Fruit fly (Drosophila melanogaster) whole organism, embryonic: ENCODE results near the gene PAN3.
A peak's percentile ranks its signal among the peaks of the same experiment; 100 is the strongest.

Experiments used
- Awh ChIP-seq: fragments of 200-800 bp; sonication (Bioruptor generic); IDR thresholded peaks from 2 replicates; pipeline ENCODE4, ENCODE4 v1.3.6; 2022; ENCODE audit warnings: missing biosample characterization, missing genetic modification characterization
- BtbVII ChIP-seq: fragments of 200-800 bp; sonication (Bioruptor generic); optimal IDR thresholded peaks from 3 replicates; lab custom pipeline; 2017; ENCODE audit warnings: missing biosample characterization, mild to moderate bottlenecking, missing genetic modification characterization
- CG11398 ChIP-seq: fragments of 200-800 bp; sonication (Bioruptor generic); optimal IDR thresholded peaks from 2 replicates; lab custom pipeline; 2016; ENCODE audit warnings: missing biosample characterization, missing genetic modification characterization
- CG11695 ChIP-seq: fragments of 200-800 bp; sonication (Bioruptor generic); IDR thresholded peaks from 3 replicates; pipeline ENCODE4 v1.3.6; 2022; ENCODE audit warnings: missing biosample characterization, missing genetic modification characterization
- CG11723 ChIP-seq: fragments of 200-800 bp; sonication (Bioruptor generic); optimal IDR thresholded peaks from 2 replicates; lab custom pipeline; 2017; ENCODE audit warnings: missing biosample characterization, mild to moderate bottlenecking, missing genetic modification characterization
- CG12071 ChIP-seq: fragments of 200-800 bp; sonication (Bioruptor generic); optimal IDR thresholded peaks from 3 replicates; lab custom pipeline; 2018; ENCODE audit warnings: missing biosample characterization, mild to moderate bottlenecking, missing genetic modification characterization
- CG12744 ChIP-seq: fragments of 200-800 bp; sonication (Bioruptor generic); optimal IDR thresholded peaks from 2 replicates; lab custom pipeline; 2016; ENCODE audit warnings: missing biosample characterization, missing genetic modification characterization
- CG15269 ChIP-seq: fragments of 200-800 bp; sonication (Bioruptor generic); optimal IDR thresholded peaks from 2 replicates; lab custom pipeline; 2018; ENCODE audit warnings: missing biosample characterization, mild to moderate bottlenecking, missing genetic modification characterization, moderate library complexity
- CG15479 ChIP-seq: fragments of 200-800 bp; sonication (Bioruptor generic); optimal IDR thresholded peaks from 3 replicates; lab custom pipeline; 2019; ENCODE audit warnings: missing biosample characterization, mild to moderate bottlenecking, missing genetic modification characterization, moderate library complexity
- CG17359 ChIP-seq: fragments of 200-800 bp; sonication (Bioruptor generic); optimal IDR thresholded peaks from 3 replicates; lab custom pipeline; 2018; ENCODE audit warnings: missing biosample characterization, mild to moderate bottlenecking, missing genetic modification characterization, moderate library complexity
- CG2712 ChIP-seq: fragments of 200-800 bp; optimal IDR thresholded peaks from 3 replicates; lab custom pipeline; 2019; ENCODE audit warnings: missing biosample characterization, mild to moderate bottlenecking, missing genetic modification characterization, moderate library complexity
- CG32532 ChIP-seq: fragments of 200-800 bp; sonication (Bioruptor generic); IDR thresholded peaks from 2 replicates; pipeline ENCODE4 v1.3.6; 2022; ENCODE audit warnings: missing biosample characterization, missing genetic modification characterization
- CG3407 ChIP-seq: fragments of 200-800 bp; sonication (Bioruptor generic); optimal IDR thresholded peaks from 2 replicates; lab custom pipeline; 2018; ENCODE audit warnings: missing biosample characterization, mild to moderate bottlenecking, missing genetic modification characterization
- CG34376 ChIP-seq: fragments of 200-800 bp; sonication (Bioruptor generic); optimal IDR thresholded peaks from 2 replicates; lab custom pipeline; 2018; ENCODE audit warnings: missing biosample characterization, mild to moderate bottlenecking, missing genetic modification characterization
- CG6765 ChIP-seq: fragments of 200-800 bp; sonication (Bioruptor generic); optimal IDR thresholded peaks from 3 replicates; lab custom pipeline; 2017; ENCODE audit warnings: missing biosample characterization, mild to moderate bottlenecking, missing genetic modification characterization
- CG6854 ChIP-seq: fragments of 200-800 bp; sonication (Bioruptor generic); optimal IDR thresholded peaks from 3 replicates; lab custom pipeline; 2017; ENCODE audit warnings: missing biosample characterization, mild to moderate bottlenecking, missing genetic modification characterization
- Dll ChIP-seq: fragments of 200-800 bp; sonication (Bioruptor generic); IDR thresholded peaks from 4 replicates; pipeline ENCODE4 v1.3.6; 2022; ENCODE audit warnings: missing biosample characterization, missing genetic modification characterization; ENCODE audit not compliant: partially characterized antibody
- Doc2 ChIP-seq: fragments of 200-800 bp; sonication (Bioruptor generic); IDR thresholded peaks from 2 replicates; pipeline ENCODE4 v1.3.6; 2022; ENCODE audit warnings: missing biosample characterization, missing genetic modification characterization
- Fer3 ChIP-seq: fragments of 200-800 bp; sonication (Bioruptor generic); optimal IDR thresholded peaks from 2 replicates; lab custom pipeline; 2018; ENCODE audit warnings: missing biosample characterization, mild to moderate bottlenecking, missing genetic modification characterization, moderate library complexity
- GATAe ChIP-seq: fragments of 200-800 bp; sonication (Bioruptor generic); conservative IDR thresholded peaks from 2 replicates; pipeline ENCODE4 v1.3.6; 2022; ENCODE audit warnings: missing biosample characterization, missing genetic modification characterization
- H15 ChIP-seq: fragments of 200-800 bp; sonication (Bioruptor generic); IDR thresholded peaks from 3 replicates; pipeline ENCODE4 v1.3.6; 2022; ENCODE audit warnings: missing biosample characterization, missing genetic modification characterization
- Hand ChIP-seq: fragments of 200-800 bp; sonication (Bioruptor generic); optimal IDR thresholded peaks from 2 replicates; lab custom pipeline; 2017; ENCODE audit warnings: mild to moderate bottlenecking, missing biosample characterization, missing genetic modification reagents, missing genetic modification characterization
- Jarid2 ChIP-seq: fragments of 200-800 bp; sonication (Bioruptor generic); optimal IDR thresholded peaks from 3 replicates; lab custom pipeline; 2017; ENCODE audit warnings: mild to moderate bottlenecking, missing biosample characterization, missing genetic modification reagents, missing genetic modification characterization
- MTF-1 ChIP-seq: fragments of 200-800 bp; sonication (Bioruptor generic); optimal IDR thresholded peaks from 2 replicates; lab custom pipeline; 2018; ENCODE audit warnings: missing biosample characterization, mild to moderate bottlenecking, missing genetic modification characterization, borderline replicate concordance
- NfI ChIP-seq: fragments of 200-800 bp; sonication (Bioruptor generic); optimal IDR thresholded peaks from 3 replicates; lab custom pipeline; 2018; ENCODE audit warnings: missing biosample characterization, mild to moderate bottlenecking, missing genetic modification characterization, moderate library complexity
- Ravus ChIP-seq: fragments of 200-800 bp; sonication (Bioruptor generic); IDR thresholded peaks from 2 replicates; pipeline ENCODE4 v1.3.6; 2022; ENCODE audit warnings: missing biosample characterization, missing genetic modification characterization
- Xrp1 ChIP-seq: fragments of 200-800 bp; sonication (Bioruptor generic); IDR thresholded peaks from 2 replicates; pipeline ENCODE4 v1.3.6; 2022; ENCODE audit warnings: missing biosample characterization, missing genetic modification characterization
- ato ChIP-seq: fragments of 200-800 bp; sonication (Bioruptor generic); IDR thresholded peaks from 2 replicates; pipeline ENCODE4 v1.3.6; 2022; ENCODE audit warnings: missing biosample characterization, missing genetic modification characterization; ENCODE audit not compliant: partially characterized antibody
- chn ChIP-seq: fragments of 200-800 bp; sonication (Bioruptor generic); optimal IDR thresholded peaks from 2 replicates; lab custom pipeline; 2016; ENCODE audit warnings: missing biosample characterization, missing genetic modification characterization
- dimm ChIP-seq: fragments of 200-800 bp; sonication (Bioruptor generic); IDR thresholded peaks from 2 replicates; pipeline ENCODE4 v1.3.6; 2022; ENCODE audit warnings: missing biosample characterization, missing genetic modification characterization
- dmrt99B ChIP-seq: fragments of 200-800 bp; sonication (Bioruptor generic); optimal IDR thresholded peaks from 2 replicates; lab custom pipeline; 2018; ENCODE audit warnings: missing biosample characterization, mild to moderate bottlenecking, missing genetic modification characterization, moderate library complexity
- eve ChIP-seq, 2 experiments: fragments of >200 bp; optimal IDR thresholded peaks; 2 replicates each; lab custom pipeline; 2017; ENCODE audit warnings: missing biosample characterization in 2 of 2, missing genetic modification characterization in 2 of 2
- eyg ChIP-seq: fragments of 200-800 bp; sonication (Bioruptor generic); optimal IDR thresholded peaks from 3 replicates; lab custom pipeline; 2016; ENCODE audit warnings: missing biosample characterization, missing genetic modification characterization
- fd96Cb ChIP-seq: fragments of 200-800 bp; sonication (Bioruptor generic); optimal IDR thresholded peaks from 2 replicates; lab custom pipeline; 2018; ENCODE audit warnings: missing biosample characterization, mild to moderate bottlenecking, missing genetic modification characterization, moderate library complexity
- gro ChIP-seq: fragments of 200-800 bp; sonication (Bioruptor generic); optimal IDR thresholded peaks from 2 replicates; lab custom pipeline; 2016; ENCODE audit warnings: missing biosample characterization, missing genetic modification characterization
- hkb ChIP-seq, 2 experiments: fragments of 200-800 bp in 1 of 2; fragments of >200 bp in 1 of 2; sonication (Bioruptor generic) in 1 of 2; IDR thresholded peaks in 1 of 2; optimal IDR thresholded peaks in 1 of 2; 2 replicates each; pipeline versions ENCODE4 v1.3.6 to Lab custom; 2017 to 2022; ENCODE audit warnings: missing biosample characterization in 1 of 2, missing genetic modification characterization in 1 of 2
- inv ChIP-seq: fragments of 200-800 bp; sonication (Bioruptor generic); IDR thresholded peaks from 2 replicates; pipeline ENCODE4 v1.3.6; 2022; ENCODE audit warnings: missing biosample characterization, missing genetic modification characterization; ENCODE audit not compliant: partially characterized antibody
- jumu ChIP-seq: fragments of 200-800 bp; sonication (Bioruptor generic); optimal IDR thresholded peaks from 3 replicates; lab custom pipeline; 2016; ENCODE audit warnings: missing biosample characterization, missing genetic modification characterization
- pb ChIP-seq: fragments of 200-800 bp; sonication (Bioruptor generic); optimal IDR thresholded peaks from 3 replicates; lab custom pipeline; 2016; ENCODE audit warnings: missing biosample characterization, missing genetic modification characterization
- pros ChIP-seq: fragments of 200-800 bp; sonication (Bioruptor generic); optimal IDR thresholded peaks from 3 replicates; lab custom pipeline; 2019; ENCODE audit warnings: missing biosample characterization, mild to moderate bottlenecking, missing genetic modification characterization, moderate library complexity
- ro ChIP-seq: fragments of 200-800 bp; sonication (Bioruptor generic); IDR thresholded peaks from 2 replicates; pipeline ENCODE4 v1.3.6; 2022; ENCODE audit warnings: missing biosample characterization, missing genetic modification characterization
- schlank ChIP-seq: fragments of 200-800 bp; sonication (Bioruptor generic); optimal IDR thresholded peaks from 2 replicates; lab custom pipeline; 2018; ENCODE audit warnings: missing biosample characterization, mild to moderate bottlenecking, missing genetic modification characterization
- scrt ChIP-seq: fragments of 200-800 bp; sonication (Bioruptor generic); optimal IDR thresholded peaks from 2 replicates; lab custom pipeline; 2018; ENCODE audit warnings: missing biosample characterization, mild to moderate bottlenecking, missing genetic modification characterization, moderate library complexity
- sens ChIP-seq: fragments of 200-800 bp; sonication (Bioruptor generic); peaks from one replicate; lab custom pipeline; 2016; ENCODE audit warnings: missing biosample characterization, missing genetic modification characterization
- sim ChIP-seq: fragments of 200-800 bp; sonication (Bioruptor generic); IDR thresholded peaks from 2 replicates; pipeline ENCODE4 v1.3.6; 2022; ENCODE audit warnings: missing biosample characterization, missing genetic modification characterization
- slou ChIP-seq: fragments of 200-800 bp; sonication (Bioruptor generic); optimal IDR thresholded peaks from 3 replicates; lab custom pipeline; 2016; ENCODE audit warnings: missing biosample characterization, missing genetic modification characterization
- toy ChIP-seq: fragments of 200-800 bp; sonication (Bioruptor generic); IDR thresholded peaks from 2 replicates; pipeline ENCODE4 v1.3.6; 2022; ENCODE audit warnings: missing biosample characterization, missing genetic modification characterization
- trem ChIP-seq: fragments of 200-800 bp; optimal IDR thresholded peaks from 3 replicates; lab custom pipeline; 2019; ENCODE audit warnings: missing biosample characterization, mild to moderate bottlenecking, missing genetic modification characterization, moderate library complexity
- unpg ChIP-seq: fragments of 200-800 bp; sonication (Bioruptor generic); optimal IDR thresholded peaks from 3 replicates; lab custom pipeline; 2018; ENCODE audit warnings: missing biosample characterization, mild to moderate bottlenecking, missing genetic modification characterization, moderate library complexity

PAN3 gene

dm6 chr3L:3077568-3078107, 6.7 kb downstream of the PAN3 start (continued):
- TF ChIP-seq NfI (peak; percentile 35), GATAe (peak; percentile 49), Xrp1 (GFP tag; lab: Robert Waterston, UW) (peak; percentile 26; the same call in 1 of the 2 replicates), MTF-1 (GFP tag; lab: Kevin White, UChicago) (peak; percentile 44), eyg (peak; percentile 5), CG6765 (peak; percentile 41), Dll (GFP tag; lab: Robert Waterston, UW) (0 out of 4 replicates have a peak, but pooled peaks have one; percentile 24), schlank (tag; lab: Kevin White, UChicago) (no peak), inv (GFP tag; lab: Robert Waterston, UW) (0 out of 2 replicates have a peak, but pooled peaks have one; percentile 27), ro (GFP tag; lab: Robert Waterston, UW) (no peak), BtbVII (GFP tag; lab: Kevin White, UChicago) (peak; percentile 45), sens (GFP tag; lab: Kevin White, UChicago) (peak; percentile 53), gro (GFP tag; lab: Kevin White, UChicago) (peak; percentile 70), Hand (GFP tag; lab: Kevin White, UChicago) (peak; percentile 49), Ravus (GFP tag; lab: Robert Waterston, UW) (no peak), fd96Cb (tag; lab: Kevin White, UChicago) (no peak), pb (no peak), CG11695 (GFP tag; lab: Robert Waterston, UW) (peak; percentile 52; the same call in 2 of the 3 replicates), unpg (peak; percentile 13), scrt (peak; percentile 72), Awh (GFP tag; lab: Robert Waterston, UW) (peak; percentile 73), CG2712 (tag; lab: Kevin White, UChicago) (peak; percentile 17), pros (peak; percentile 39), chn (peak; percentile 35), CG11723 (GFP tag; lab: Kevin White, UChicago) (peak; percentile 23), CG12071 (GFP tag; lab: Kevin White, UChicago) (peak; percentile 26), CG6854 (peak; percentile 20), CG12744 (peak; percentile 4), CG11398 (GFP tag; lab: Kevin White, UChicago) (peak; percentile 51), Jarid2 (peak; percentile 81), Fer3 (tag; lab: Kevin White, UChicago) (peak; percentile 50), CG15269 (tag; lab: Kevin White, UChicago) (peak; percentile 56), ato (GFP tag; lab: Robert Waterston, UW) (peak; percentile 10; the same call in 1 of the 2 replicates), slou (no peak), CG15479 (GFP tag; lab: Kevin White, UChicago) (no peak), CG17359 (tag; lab: Kevin White, UChicago) (peak; percentile 29), eve (GFP tag; optimal IDR thresholded peaks at IDR 0.05; lab: Kevin White, UChicago) (peak in 1 of 2 experiments; percentile 51)
- TF ChIP-seq, all 482 proteins: peak for 204

dm6 chr3L:3078398-3079155, 7.6 kb downstream of the PAN3 start:
- no peak for TF ChIP-seq trem (tag; lab: Kevin White, UChicago)
- TF ChIP-seq hkb (optimal IDR thresholded peaks at IDR 0.05; lab: Kevin White, UChicago), result no peak
- TF ChIP-seq hkb (GFP tag; IDR thresholded peaks at IDR 0.05; lab: Robert Waterston, UW), result no peak; the same call in 1 of the 2 replicates
- TF ChIP-seq dmrt99B (tag; lab: Kevin White, UChicago), result peak; percentile 43
- TF ChIP-seq Dll (GFP tag; lab: Robert Waterston, UW), result no peak
- TF ChIP-seq Doc2 (GFP tag; lab: Robert Waterston, UW), result no peak
- no peak for TF ChIP-seq H15 (GFP tag; lab: Robert Waterston, UW)
- TF ChIP-seq CG32532 (GFP tag; lab: Robert Waterston, UW), result peak; percentile 13; the same call in 1 of the 2 replicates
- peak; percentile 33 for TF ChIP-seq CG3407 (GFP tag; lab: Kevin White, UChicago)
- no peak for TF ChIP-seq dimm (GFP tag; lab: Robert Waterston, UW)
- no peak for TF ChIP-seq sim (GFP tag; lab: Robert Waterston, UW)
- no peak for TF ChIP-seq jumu (GFP tag; lab: Kevin White, UChicago)
- peak; percentile 68 for TF ChIP-seq CG6765
- TF ChIP-seq CG34376 (GFP tag; lab: Kevin White, UChicago), result peak; percentile 26
- TF ChIP-seq toy (GFP tag; lab: Robert Waterston, UW), result no peak
- TF ChIP-seq ro (GFP tag; lab: Robert Waterston, UW), result no peak
